Worm (Caenorhabditis elegans) whole organism, late embryonic: ENCODE results near the gene nhr-18.

Source experiments
- Y22D7AL.16 ChIP-seq: sonication (generic microtip); optimal IDR thresholded peaks from 2 replicates; lab custom pipeline; 2016; ENCODE audit warnings: missing genetic modification characterization, missing compliant biosample characterization
- ahr-1 ChIP-seq: sonication (generic microtip); optimal IDR thresholded peaks from 2 replicates; lab custom pipeline; 2016; ENCODE audit warnings: missing genetic modification characterization, missing compliant biosample characterization
- ama-1 ChIP-seq: fragments of 150-350 bp; optimal IDR thresholded peaks from 2 replicates; lab custom pipeline; 2014
- ceh-14 ChIP-seq: sonication (generic microtip); optimal IDR thresholded peaks from 2 replicates; lab custom pipeline; 2016; ENCODE audit warnings: missing genotype, missing genetic modification characterization, missing compliant biosample characterization
- ceh-19 ChIP-seq: fragments of 200-800 bp; sonication (Bioruptor generic); optimal IDR thresholded peaks from 2 replicates; lab custom pipeline; 2018; ENCODE audit warnings: mild to moderate bottlenecking, missing genetic modification characterization, missing compliant biosample characterization
- ceh-22 ChIP-seq: sonication (generic microtip); optimal IDR thresholded peaks from 2 replicates; lab custom pipeline; 2017; ENCODE audit warnings: missing biosample characterization, missing genetic modification characterization
- ceh-24 ChIP-seq: sonication (generic microtip); optimal IDR thresholded peaks from 2 replicates; lab custom pipeline; 2016; ENCODE audit warnings: mild to moderate bottlenecking, missing genetic modification characterization, missing compliant biosample characterization
- ceh-34 ChIP-seq: sonication (generic microtip); optimal IDR thresholded peaks from 2 replicates; lab custom pipeline; 2016; ENCODE audit warnings: mild to moderate bottlenecking, missing genetic modification characterization, missing compliant biosample characterization
- ceh-48 ChIP-seq: sonication (generic microtip); optimal IDR thresholded peaks from 2 replicates; lab custom pipeline; 2016; ENCODE audit warnings: missing genetic modification characterization, inconsistent platforms, missing compliant biosample characterization
- ceh-6 ChIP-seq: fragments of 200-800 bp; sonication (Bioruptor generic); optimal IDR thresholded peaks from 2 replicates; lab custom pipeline; 2018; ENCODE audit warnings: mild to moderate bottlenecking, missing genetic modification characterization, missing compliant biosample characterization
- che-1 ChIP-seq: sonication (generic microtip); optimal IDR thresholded peaks from 2 replicates; lab custom pipeline; 2016; ENCODE audit warnings: mild to moderate bottlenecking, missing genetic modification characterization, missing compliant biosample characterization
- elt-2 ChIP-seq: sonication (generic microtip); optimal IDR thresholded peaks from 2 replicates; lab custom pipeline; 2016; ENCODE audit warnings: missing genetic modification reagents, missing genetic modification characterization, missing compliant biosample characterization
- elt-4 ChIP-seq: sonication (generic microtip); optimal IDR thresholded peaks from 2 replicates; lab custom pipeline; 2016; ENCODE audit warnings: missing genetic modification characterization, missing compliant biosample characterization
- ets-4 ChIP-seq: sonication (generic microtip); optimal IDR thresholded peaks from 2 replicates; lab custom pipeline; 2016; ENCODE audit warnings: missing genetic modification characterization, missing compliant biosample characterization
- eyg-1 ChIP-seq: sonication (generic microtip); optimal IDR thresholded peaks from 2 replicates; lab custom pipeline; 2016; ENCODE audit warnings: missing genotype, missing genetic modification characterization, missing compliant biosample characterization
- gmeb-2 ChIP-seq: sonication (generic microtip); optimal IDR thresholded peaks from 2 replicates; lab custom pipeline; 2016; ENCODE audit warnings: missing genetic modification characterization, inconsistent platforms, missing compliant biosample characterization
- hlh-13 ChIP-seq: fragments of 200-800 bp; sonication (Bioruptor generic); optimal IDR thresholded peaks from 2 replicates; lab custom pipeline; 2018; ENCODE audit warnings: mild to moderate bottlenecking, missing genetic modification characterization, missing compliant biosample characterization
- hlh-30 ChIP-seq: sonication (generic microtip); optimal IDR thresholded peaks from 2 replicates; lab custom pipeline; 2017; ENCODE audit warnings: antibody characterized with exemption, missing genetic modification characterization, missing compliant biosample characterization; ENCODE audit not compliant: insufficient read depth
- mec-3 ChIP-seq: sonication (generic microtip); optimal IDR thresholded peaks from 2 replicates; lab custom pipeline; 2016; ENCODE audit warnings: borderline replicate concordance, missing genetic modification characterization, missing compliant biosample characterization
- npax-4 ChIP-seq: sonication (generic microtip); optimal IDR thresholded peaks from 2 replicates; lab custom pipeline; 2016; ENCODE audit warnings: missing genetic modification characterization, missing compliant biosample characterization
- odd-2 ChIP-seq: sonication (generic microtip); optimal IDR thresholded peaks from 2 replicates; lab custom pipeline; 2017; ENCODE audit warnings: antibody characterized with exemption, mild to moderate bottlenecking, missing genetic modification characterization, missing compliant biosample characterization
- pag-3 ChIP-seq: sonication (generic microtip); optimal IDR thresholded peaks from 2 replicates; lab custom pipeline; 2016; ENCODE audit warnings: missing compliant biosample characterization, missing genetic modification characterization, borderline replicate concordance
- pax-1 ChIP-seq: fragments of 150-350 bp; optimal IDR thresholded peaks from 2 replicates; lab custom pipeline; 2014; ENCODE audit warnings: missing biosample characterization, missing genetic modification characterization
- pha-2 ChIP-seq: sonication (generic microtip); optimal IDR thresholded peaks from 2 replicates; lab custom pipeline; 2017; ENCODE audit warnings: mild to moderate bottlenecking, missing genetic modification characterization, missing compliant biosample characterization
- ref-2 ChIP-seq: sonication (generic microtip); optimal IDR thresholded peaks from 2 replicates; lab custom pipeline; 2016; ENCODE audit warnings: missing genetic modification characterization, missing compliant biosample characterization
- rnt-1 ChIP-seq: sonication (generic microtip); optimal IDR thresholded peaks from 2 replicates; lab custom pipeline; 2016; ENCODE audit warnings: missing genetic modification characterization, missing compliant biosample characterization
- sox-2 ChIP-seq: fragments of 200-800 bp; sonication (Bioruptor generic); IDR thresholded peaks from 2 replicates; pipeline ENCODE4 v1.3.6; 2022; ENCODE audit warnings: missing genetic modification reagents, missing genetic modification characterization, missing compliant biosample characterization
- sox-4 ChIP-seq: sonication (generic microtip); optimal IDR thresholded peaks from 2 replicates; lab custom pipeline; 2017; ENCODE audit warnings: mild to moderate bottlenecking, missing genetic modification characterization, inconsistent platforms, missing compliant biosample characterization
- tbx-2 ChIP-seq: sonication (generic microtip); optimal IDR thresholded peaks from 2 replicates; lab custom pipeline; 2016; ENCODE audit warnings: missing genetic modification characterization, missing compliant biosample characterization
- tbx-7 ChIP-seq: sonication (generic microtip); optimal IDR thresholded peaks from 2 replicates; lab custom pipeline; 2016; ENCODE audit warnings: missing genotype, missing genetic modification characterization, missing compliant biosample characterization
- ttx-3 ChIP-seq: sonication (generic microtip); optimal IDR thresholded peaks from 2 replicates; lab custom pipeline; 2016; ENCODE audit warnings: missing genetic modification reagents, missing genetic modification characterization, missing compliant biosample characterization
- unc-3 ChIP-seq, 2 experiments: fragments of 200-800 bp in 1 of 2; sonication (Bioruptor generic) in 1 of 2; sonication (generic microtip) in 1 of 2; conservative IDR thresholded peaks in 1 of 2; optimal IDR thresholded peaks in 1 of 2; 2 replicates each; pipeline versions ENCODE4 v1.3.6 to Lab custom; 2016 to 2022; ENCODE audit warnings: missing compliant biosample characterization in 2 of 2, missing genetic modification characterization in 2 of 2, missing genetic modification reagents in 1 of 2
- unc-42 ChIP-seq: sonication (generic microtip); optimal IDR thresholded peaks from 2 replicates; lab custom pipeline; 2016; ENCODE audit warnings: missing genotype, missing genetic modification characterization, missing compliant biosample characterization
- unc-86 ChIP-seq: sonication (generic microtip); optimal IDR thresholded peaks from 2 replicates; lab custom pipeline; 2016; ENCODE audit warnings: missing genetic modification characterization, missing compliant biosample characterization
- zip-5 ChIP-seq: sonication (generic microtip); optimal IDR thresholded peaks from 2 replicates; lab custom pipeline; 2016; ENCODE audit warnings: missing genetic modification characterization, missing compliant biosample characterization

Gene nhr-18

ce11 chrV:2264455-2264854 lies 37.5 kb downstream of the nhr-18 start, which contains the start of gene nhr-183:
Gene nhr-183, minus strand, starts transcription at chrV:2264634.
- no peak for TF ChIP-seq che-1
- TF ChIP-seq pax-1 (tag; lab: Kevin White, UChicago) = peak; percentile 69

DNA sequence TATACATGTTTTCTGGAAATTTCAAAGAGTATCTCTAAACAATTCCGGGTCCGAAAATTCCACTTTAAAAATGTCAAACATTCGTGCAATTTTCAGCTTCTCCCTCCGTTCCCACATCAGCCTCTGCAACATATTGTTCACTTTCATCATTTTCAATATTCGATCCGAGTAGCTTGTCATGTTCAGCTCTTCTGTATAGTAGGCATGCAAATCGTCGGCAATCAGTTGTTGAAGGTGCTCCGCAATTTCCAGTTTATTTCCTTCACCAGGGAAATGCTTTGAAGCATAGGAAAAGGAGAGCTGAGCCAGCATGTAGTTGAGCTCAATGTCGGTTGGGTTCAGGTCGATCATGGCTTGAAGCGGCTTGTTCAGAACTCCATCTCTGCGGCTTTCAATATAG lies 37.9 kb downstream of the nhr-18 start:
- no peak for TF ChIP-seq mec-3 (tag; lab: Kevin White, UChicago)

DNA sequence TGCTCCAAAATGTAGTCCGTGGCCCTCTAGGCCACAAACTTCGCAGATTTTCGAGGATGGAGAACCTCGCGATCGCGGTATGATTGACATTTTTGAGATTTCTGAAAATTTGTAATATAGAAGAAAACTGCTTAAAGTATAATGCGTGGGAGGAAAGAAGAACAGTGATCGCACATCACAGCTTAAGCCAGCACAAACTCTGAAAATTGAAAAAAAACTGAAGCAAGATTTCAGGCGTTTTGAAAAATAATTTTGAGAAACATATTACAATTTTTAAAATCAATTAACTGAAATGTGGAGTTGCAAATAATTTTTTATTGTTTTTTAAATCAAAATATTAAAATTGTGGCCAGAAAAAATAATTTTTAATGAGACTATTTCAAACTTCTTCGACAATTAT lies 40.0 kb downstream of the nhr-18 start, which contains the start of gene nhr-275:
Gene nhr-275 (minus strand): TSS at position 101 of the 400 bp plus-strand sequence.
- TF ChIP-seq gmeb-2 (tag; lab: Kevin White, UChicago) (no peak), che-1 (no peak), ceh-24 (tag; lab: Kevin White, UChicago) (no peak), sox-4 (tag; lab: Kevin White, UChicago) (no peak), pha-2 (tag; lab: Kevin White, UChicago) (no peak), ref-2 (tag; lab: Kevin White, UChicago) (no peak), tbx-7 (tag; lab: Kevin White, UChicago) (no peak), ceh-6 (GFP tag; lab: Kevin White, UChicago) (no peak), ttx-3 (no peak), ceh-19 (GFP tag; lab: Kevin White, UChicago) (no peak), tbx-2 (tag; lab: Kevin White, UChicago) (no peak), unc-42 (no peak), ceh-48 (tag; lab: Kevin White, UChicago) (no peak), Y22D7AL.16 (tag; lab: Kevin White, UChicago) (no peak), ceh-22 (no peak), unc-3 (GFP tag; conservative IDR thresholded peaks at IDR 0.05; lab: Robert Waterston, UW) (no peak), unc-3 (tag; optimal IDR thresholded peaks at IDR 0.05; lab: Kevin White, UChicago) (no peak)

DNA sequence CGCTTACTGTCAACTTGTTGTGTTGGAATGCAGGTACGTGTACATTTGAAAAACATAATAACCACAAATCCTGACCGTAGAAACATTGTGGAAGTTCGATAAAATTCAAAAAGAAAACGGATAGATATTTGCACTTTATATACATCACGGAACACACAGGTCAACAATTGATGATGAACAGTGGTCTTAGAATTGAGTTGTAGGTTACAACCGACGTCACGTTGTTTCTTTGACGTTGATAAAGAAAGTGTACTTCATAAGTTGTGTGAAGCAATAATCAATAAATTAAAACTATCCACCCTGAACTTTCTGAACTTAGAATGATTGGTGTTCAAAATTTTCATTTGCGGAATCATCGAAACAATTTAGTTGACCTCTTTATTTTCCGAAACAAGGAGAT lies 44.7 kb downstream of the nhr-18 start, which contains the start of gene Y5H2A.1:
Gene Y5H2A.1 (minus strand): TSS at position 101 of the 400 bp plus-strand sequence.
- TF ChIP-seq elt-2 = no peak
- TF ChIP-seq rnt-1 (tag; lab: Kevin White, UChicago) = no peak
- no peak for TF ChIP-seq ets-4
- no peak for TF ChIP-seq pag-3 (tag; lab: Kevin White, UChicago)
- no peak for TF ChIP-seq hlh-13 (GFP tag; lab: Kevin White, UChicago)
- no peak for TF ChIP-seq eyg-1 (tag; lab: Kevin White, UChicago)
- TF ChIP-seq tbx-7 (tag; lab: Kevin White, UChicago) = no peak
- no peak for TF ChIP-seq ahr-1 (tag; lab: Kevin White, UChicago)
- no peak for TF ChIP-seq ceh-14 (tag; lab: Kevin White, UChicago)
- no peak for TF ChIP-seq zip-5
- TF ChIP-seq ceh-48 (tag; lab: Kevin White, UChicago) = no peak
- TF ChIP-seq gmeb-2 (tag; lab: Kevin White, UChicago) = no peak
- TF ChIP-seq ceh-34 (tag; lab: Kevin White, UChicago) = no peak
- no peak for TF ChIP-seq unc-86 (tag; lab: Kevin White, UChicago)
- TF ChIP-seq hlh-30 (tag; lab: Kevin White, UChicago) = no peak
- no peak for TF ChIP-seq npax-4 (tag; lab: Kevin White, UChicago)
- TF ChIP-seq ama-1 (lab: Kevin White, UChicago) = no peak
- no peak for TF ChIP-seq odd-2 (tag; lab: Kevin White, UChicago)
- TF ChIP-seq sox-2 = no peak
- no peak for TF ChIP-seq elt-4 (tag; lab: Kevin White, UChicago)
